Worm (Caenorhabditis elegans) whole organism, late embryonic: ENCODE results near the gene Y73C8B.9.

Experiments
- C38D4.7 ChIP-seq: fragments of 200-800 bp; sonication (Bioruptor generic); optimal IDR thresholded peaks from 2 replicates; lab custom pipeline; 2018; ENCODE audit warnings: mild to moderate bottlenecking, missing genetic modification characterization, moderate library complexity, missing compliant biosample characterization
- ceh-14 ChIP-seq: sonication (generic microtip); optimal IDR thresholded peaks from 2 replicates; lab custom pipeline; 2016; ENCODE audit warnings: missing genotype, missing genetic modification characterization, missing compliant biosample characterization
- ceh-22 ChIP-seq: sonication (generic microtip); optimal IDR thresholded peaks from 2 replicates; lab custom pipeline; 2017; ENCODE audit warnings: missing biosample characterization, missing genetic modification characterization
- ceh-48 ChIP-seq: sonication (generic microtip); optimal IDR thresholded peaks from 2 replicates; lab custom pipeline; 2016; ENCODE audit warnings: missing genetic modification characterization, inconsistent platforms, missing compliant biosample characterization
- ceh-6 ChIP-seq: fragments of 200-800 bp; sonication (Bioruptor generic); optimal IDR thresholded peaks from 2 replicates; lab custom pipeline; 2018; ENCODE audit warnings: mild to moderate bottlenecking, missing genetic modification characterization, missing compliant biosample characterization
- gmeb-2 ChIP-seq: sonication (generic microtip); optimal IDR thresholded peaks from 2 replicates; lab custom pipeline; 2016; ENCODE audit warnings: missing genetic modification characterization, inconsistent platforms, missing compliant biosample characterization
- pha-2 ChIP-seq: sonication (generic microtip); optimal IDR thresholded peaks from 2 replicates; lab custom pipeline; 2017; ENCODE audit warnings: mild to moderate bottlenecking, missing genetic modification characterization, missing compliant biosample characterization
- pqm-1 ChIP-seq: sonication (generic microtip); optimal IDR thresholded peaks from 2 replicates; lab custom pipeline; 2016; ENCODE audit warnings: missing genetic modification characterization, missing compliant biosample characterization
- tbx-2 ChIP-seq: sonication (generic microtip); optimal IDR thresholded peaks from 2 replicates; lab custom pipeline; 2016; ENCODE audit warnings: missing genetic modification characterization, missing compliant biosample characterization

DNA sequence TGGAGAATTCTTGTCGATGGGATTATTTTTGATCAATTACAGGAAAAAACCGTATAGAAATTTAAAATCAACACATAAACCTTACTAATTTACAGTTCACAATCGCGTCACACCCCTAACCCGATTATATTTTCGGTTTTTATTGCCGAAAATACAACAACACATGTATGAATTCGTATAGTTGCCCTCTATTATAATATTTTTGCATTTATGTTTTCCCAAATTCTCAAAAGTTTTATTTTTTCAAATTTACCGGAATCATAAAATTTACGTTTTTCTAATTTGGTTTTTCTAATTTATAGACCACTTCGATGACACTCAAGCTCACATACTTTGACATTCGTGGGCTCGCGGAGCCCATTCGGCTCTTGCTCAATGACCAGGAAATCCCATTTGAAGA, 49.6 kb downstream of the Y73C8B.9 start, which contains the start of gene gst-23:
- no peak for TF ChIP-seq ceh-6 (GFP tag; lab: Kevin White, UChicago)
- no peak for TF ChIP-seq pqm-1
- no peak for TF ChIP-seq ceh-14 (tag; lab: Kevin White, UChicago)
- no peak for TF ChIP-seq ceh-48 (tag; lab: Kevin White, UChicago)
- TF ChIP-seq ceh-22 = no peak
- no peak for TF ChIP-seq gmeb-2 (tag; lab: Kevin White, UChicago)
- TF ChIP-seq C38D4.7 (GFP tag; lab: Kevin White, UChicago) = no peak
- no peak for TF ChIP-seq tbx-2 (tag; lab: Kevin White, UChicago)
- TF ChIP-seq pha-2 (tag; lab: Kevin White, UChicago) = no peak
